Worm (Caenorhabditis elegans) whole organism, L3 larva: ENCODE results near the gene eri-1.
A peak's percentile ranks its signal among the peaks of the same experiment; 100 is the strongest.

Experiments
- R02D3.7 ChIP-seq: fragments of 150-350 bp; optimal IDR thresholded peaks from 2 replicates; lab custom pipeline; 2014; ENCODE audit warnings: missing biosample characterization, missing genetic modification characterization
- ZK546.5 ChIP-seq: sonication (generic microtip); optimal IDR thresholded peaks from 2 replicates; lab custom pipeline; 2017; ENCODE audit warnings: missing biosample characterization, missing genetic modification characterization
- aly-2 ChIP-seq: fragments of 150-350 bp; optimal IDR thresholded peaks from 2 replicates; lab custom pipeline; 2014; ENCODE audit warnings: missing biosample characterization, missing genetic modification characterization
- ama-1 ChIP-seq: fragments of 150-350 bp; optimal IDR thresholded peaks from 2 replicates; lab custom pipeline; 2018
- ceh-16 ChIP-seq: sonication (generic microtip); optimal IDR thresholded peaks from 2 replicates; lab custom pipeline; 2017; ENCODE audit warnings: missing biosample characterization, missing genetic modification characterization
- ceh-28 ChIP-seq: fragments of 150-350 bp; optimal IDR thresholded peaks from 2 replicates; lab custom pipeline; 2014; ENCODE audit warnings: missing biosample characterization, missing genetic modification reagents, missing genetic modification characterization
- ceh-9 ChIP-seq: sonication (generic microtip); optimal IDR thresholded peaks from 2 replicates; lab custom pipeline; 2018; ENCODE audit warnings: missing biosample characterization, missing genetic modification characterization
- daf-12 ChIP-seq: fragments of 150-350 bp; optimal IDR thresholded peaks from 2 replicates; lab custom pipeline; 2014; ENCODE audit warnings: missing biosample characterization, missing genetic modification reagents, missing genetic modification characterization
- egl-27 ChIP-seq: sonication (generic microtip); optimal IDR thresholded peaks from 4 replicates; lab custom pipeline; 2017; ENCODE audit warnings: missing biosample characterization, missing genetic modification reagents, missing genetic modification characterization
- elt-1 ChIP-seq: fragments of 150-350 bp; optimal IDR thresholded peaks from 2 replicates; lab custom pipeline; 2014; ENCODE audit warnings: missing biosample characterization, missing genetic modification characterization
- elt-2 ChIP-seq: sonication (generic microtip); optimal IDR thresholded peaks from 2 replicates; lab custom pipeline; 2016; ENCODE audit warnings: missing genetic modification reagents, mild to moderate bottlenecking, missing genetic modification characterization, missing compliant biosample characterization
- elt-3 ChIP-seq, 3 experiments: fragments of 150-350 bp in 1 of 3; sonication (generic microtip) in 2 of 3; optimal IDR thresholded peaks; 2 replicates in 2 of 3; 4 replicates in 1 of 3; lab custom pipeline; 2014 to 2017; ENCODE audit warnings: missing biosample characterization in 3 of 3, missing genetic modification characterization in 3 of 3
- eor-1 ChIP-seq, 2 experiments: fragments of 150-350 bp; optimal IDR thresholded peaks; 2 replicates each; lab custom pipeline; 2014 to 2018; ENCODE audit warnings: missing biosample characterization in 2 of 2, missing genetic modification characterization in 2 of 2
- fkh-10 ChIP-seq: sonication (generic microtip); optimal IDR thresholded peaks from 2 replicates; lab custom pipeline; 2017; ENCODE audit warnings: missing biosample characterization, missing genetic modification reagents, missing genetic modification characterization
- fkh-2 ChIP-seq: fragments of 150-350 bp; optimal IDR thresholded peaks from 2 replicates; lab custom pipeline; 2014; ENCODE audit warnings: missing biosample characterization, missing genetic modification reagents, missing genetic modification characterization
- fos-1 ChIP-seq: fragments of 150-350 bp; optimal IDR thresholded peaks from 2 replicates; lab custom pipeline; 2014; ENCODE audit warnings: missing biosample characterization, missing genetic modification characterization
- hmg-11 ChIP-seq: sonication (generic microtip); optimal IDR thresholded peaks from 2 replicates; lab custom pipeline; 2016; ENCODE audit warnings: missing genetic modification characterization, missing compliant biosample characterization
- lin-15B ChIP-seq: fragments of 150-350 bp; optimal IDR thresholded peaks from 2 replicates; lab custom pipeline; 2014; ENCODE audit warnings: missing biosample characterization, missing genetic modification characterization
- lin-39 ChIP-seq: fragments of 150-350 bp; optimal IDR thresholded peaks from 2 replicates; lab custom pipeline; 2018; ENCODE audit warnings: missing biosample characterization, missing genetic modification reagents, missing genetic modification characterization
- lsy-12 ChIP-seq: sonication (generic microtip); optimal IDR thresholded peaks from 2 replicates; lab custom pipeline; 2016; ENCODE audit warnings: mild to moderate bottlenecking, missing genetic modification characterization, missing compliant biosample characterization
- mdl-1 ChIP-seq: fragments of 150-350 bp; optimal IDR thresholded peaks from 2 replicates; lab custom pipeline; 2014; ENCODE audit warnings: missing biosample characterization, missing genetic modification characterization
- mml-1 ChIP-seq: fragments of 150-350 bp; sonication (generic microtip); optimal IDR thresholded peaks from 3 replicates; lab custom pipeline; 2014; ENCODE audit warnings: missing biosample characterization, missing genetic modification characterization
- nfya-1 ChIP-seq: sonication (generic microtip); optimal IDR thresholded peaks from 2 replicates; lab custom pipeline; 2017; ENCODE audit warnings: missing genetic modification characterization, mild to moderate bottlenecking, missing compliant biosample characterization, antibody characterized with exemption, moderate library complexity; ENCODE audit not compliant: insufficient read depth
- nhr-11 ChIP-seq: fragments of 150-350 bp; optimal IDR thresholded peaks from 2 replicates; lab custom pipeline; 2014; ENCODE audit warnings: missing biosample characterization, missing genetic modification characterization
- nhr-23 ChIP-seq: fragments of 150-350 bp; optimal IDR thresholded peaks from 2 replicates; lab custom pipeline; 2014; ENCODE audit warnings: missing biosample characterization, missing genetic modification reagents, missing genetic modification characterization
- nhr-237 ChIP-seq: fragments of 150-350 bp; optimal IDR thresholded peaks from 2 replicates; lab custom pipeline; 2014; ENCODE audit warnings: missing biosample characterization, missing genetic modification characterization
- nhr-25 ChIP-seq: sonication (generic microtip); optimal IDR thresholded peaks from 2 replicates; lab custom pipeline; 2017; ENCODE audit warnings: missing biosample characterization, missing genetic modification characterization
- nhr-28 ChIP-seq: fragments of 150-350 bp; optimal IDR thresholded peaks from 2 replicates; lab custom pipeline; 2014; ENCODE audit warnings: missing biosample characterization, missing genetic modification characterization
- nhr-43 ChIP-seq: sonication (generic microtip); optimal IDR thresholded peaks from 2 replicates; lab custom pipeline; 2016; ENCODE audit warnings: mild to moderate bottlenecking, missing genetic modification characterization, missing compliant biosample characterization; ENCODE audit not compliant: poor library complexity, severe bottlenecking
- nhr-67 ChIP-seq: fragments of 150-350 bp; optimal IDR thresholded peaks from 2 replicates; lab custom pipeline; 2014; ENCODE audit warnings: missing biosample characterization, missing genetic modification characterization
- nhr-76 ChIP-seq: fragments of 150-350 bp; sonication (generic microtip); optimal IDR thresholded peaks from 5 replicates; lab custom pipeline; 2014; ENCODE audit warnings: missing biosample characterization, missing genetic modification characterization
- nhr-77 ChIP-seq: fragments of 150-350 bp; optimal IDR thresholded peaks from 2 replicates; lab custom pipeline; 2014; ENCODE audit warnings: missing biosample characterization, missing genetic modification characterization
- pha-4 ChIP-seq: fragments of 150-350 bp; optimal IDR thresholded peaks from 2 replicates; lab custom pipeline; 2014; ENCODE audit warnings: missing biosample characterization, missing genetic modification reagents, missing genetic modification characterization
- sea-2 ChIP-seq: fragments of 150-350 bp; sonication (generic microtip); optimal IDR thresholded peaks from 4 replicates; lab custom pipeline; 2014; ENCODE audit warnings: missing biosample characterization, missing genetic modification reagents, missing genetic modification characterization
- skn-1 ChIP-seq: fragments of 150-350 bp; optimal IDR thresholded peaks from 2 replicates; lab custom pipeline; 2014; ENCODE audit warnings: missing biosample characterization, missing genetic modification characterization
- snpc-4 ChIP-seq: fragments of 150-350 bp; optimal IDR thresholded peaks from 2 replicates; lab custom pipeline; 2014; ENCODE audit warnings: missing biosample characterization, missing genetic modification characterization
- tbx-2 ChIP-seq: sonication (generic microtip); optimal IDR thresholded peaks from 2 replicates; lab custom pipeline; 2016; ENCODE audit warnings: mild to moderate bottlenecking, missing genetic modification characterization, missing compliant biosample characterization
- unc-39 ChIP-seq: sonication (generic microtip); optimal IDR thresholded peaks from 4 replicates; lab custom pipeline; 2017; ENCODE audit warnings: missing biosample characterization, missing genetic modification characterization
- unc-62 ChIP-seq: fragments of 150-350 bp; sonication (generic microtip); optimal IDR thresholded peaks from 4 replicates; lab custom pipeline; 2014; ENCODE audit warnings: missing biosample characterization, missing genetic modification reagents, missing genetic modification characterization
- zag-1 ChIP-seq: fragments of 150-350 bp; optimal IDR thresholded peaks from 2 replicates; lab custom pipeline; 2014; ENCODE audit warnings: missing biosample characterization, missing genetic modification characterization
- ztf-11 ChIP-seq: fragments of 150-350 bp; optimal IDR thresholded peaks from 2 replicates; lab custom pipeline; 2014; ENCODE audit warnings: missing biosample characterization, missing genetic modification characterization
- ztf-4 ChIP-seq: fragments of 150-350 bp; optimal IDR thresholded peaks from 2 replicates; lab custom pipeline; 2014; ENCODE audit warnings: missing biosample characterization, missing genetic modification characterization

Gene eri-1

DNA sequence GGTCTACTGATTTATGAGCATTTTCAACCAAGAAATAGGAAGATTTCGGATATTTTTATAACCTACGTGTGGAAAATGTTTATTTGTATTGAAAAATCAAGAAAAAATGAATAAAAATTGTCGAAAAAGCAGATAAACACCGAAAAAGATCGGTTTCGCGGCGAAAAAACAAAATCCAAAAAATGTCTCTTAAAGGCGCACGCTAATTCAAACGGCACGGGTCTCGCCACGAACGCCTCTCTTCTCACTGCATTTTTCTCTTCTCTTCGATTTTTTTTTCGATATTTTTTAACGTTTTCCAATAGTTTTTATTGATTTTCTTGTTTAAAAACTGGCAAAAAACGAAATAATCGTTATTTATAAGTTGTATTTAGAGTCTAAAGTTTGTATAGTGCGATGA is 5.8 kb upstream of the eri-1 start:
- no peak for TF ChIP-seq unc-62
- no peak for TF ChIP-seq snpc-4
- TF ChIP-seq elt-3 (tag; optimal IDR thresholded peaks at IDR 0.05; lab: Kevin White, UChicago), result no peak
- TF ChIP-seq nfya-1 (tag; lab: Kevin White, UChicago), result peak; percentile 73
- no peak for TF ChIP-seq eor-1 (tag; optimal IDR thresholded peaks at IDR 0.05; lab: Kevin White, UChicago)
- TF ChIP-seq ZK546.5 (tag; lab: Kevin White, UChicago), result no peak
- TF ChIP-seq lin-39, result peak; percentile 39
- TF ChIP-seq unc-39 (tag; lab: Kevin White, UChicago), result no peak
- no peak for TF ChIP-seq ama-1 (lab: Kevin White, UChicago)
- no peak for TF ChIP-seq ceh-16
- TF ChIP-seq nhr-76 (tag; lab: Kevin White, UChicago), result no peak
- peak; percentile 59 for TF ChIP-seq nhr-23 (tag; lab: Kevin White, UChicago)
- no peak for TF ChIP-seq nhr-77 (tag; lab: Kevin White, UChicago)
- peak; percentile 60 for TF ChIP-seq hmg-11
- TF ChIP-seq lin-15B (tag; lab: Kevin White, UChicago), result peak; percentile 72
- TF ChIP-seq daf-12 (tag; lab: Kevin White, UChicago), result no peak
- no peak for TF ChIP-seq pha-4 (tag; lab: Kevin White, UChicago)
- no peak for TF ChIP-seq nhr-237 (tag; lab: Kevin White, UChicago)
- TF ChIP-seq fkh-10 (GFP tag; lab: Kevin White, UChicago), result no peak
- TF ChIP-seq fkh-2 (tag; lab: Kevin White, UChicago), result no peak
- no peak for TF ChIP-seq mml-1 (tag; lab: Kevin White, UChicago)
- no peak for TF ChIP-seq sea-2 (GFP tag; lab: Kevin White, UChicago)
- TF ChIP-seq ceh-28 (tag; lab: Kevin White, UChicago), result peak; percentile 32
- no peak for TF ChIP-seq ceh-9
- no peak for TF ChIP-seq zag-1
- TF ChIP-seq tbx-2 (tag; lab: Kevin White, UChicago), result no peak
- TF ChIP-seq nhr-67 (tag; lab: Kevin White, UChicago), result no peak
- no peak for TF ChIP-seq fos-1 (tag; lab: Kevin White, UChicago)
- TF ChIP-seq egl-27 (tag; lab: Kevin White, UChicago), result no peak
- peak; percentile 3 for TF ChIP-seq elt-2
- no peak for TF ChIP-seq lsy-12 (tag; lab: Kevin White, UChicago)
- no peak for TF ChIP-seq ztf-4 (tag; lab: Kevin White, UChicago)
- no peak for TF ChIP-seq nhr-28 (tag; lab: Kevin White, UChicago)
- no peak for TF ChIP-seq elt-1 (tag; lab: Kevin White, UChicago)
- TF ChIP-seq skn-1 (tag; lab: Kevin White, UChicago), result no peak

DNA sequence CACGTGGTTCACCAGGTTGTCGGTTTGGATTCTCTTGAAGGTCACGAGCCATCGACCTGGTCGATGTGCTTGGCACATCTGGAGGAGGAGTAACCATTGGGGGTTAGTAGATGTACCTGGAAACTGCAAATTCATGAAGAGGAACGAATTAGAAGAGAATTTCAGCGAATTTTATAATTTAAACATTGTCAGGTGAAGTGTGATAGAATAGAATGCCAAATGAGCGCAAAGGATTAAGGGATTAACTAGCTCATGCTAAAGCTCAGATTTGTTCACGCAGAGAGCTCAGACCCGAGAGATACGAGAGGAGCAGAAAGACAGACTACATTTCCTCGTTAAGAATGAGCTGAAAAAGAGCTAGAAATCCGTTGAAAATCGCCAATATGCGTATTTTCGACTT is 5.3 kb upstream of the eri-1 start, which contains the start of gene daf-18:
Gene daf-18, minus strand, starts transcription at position 126 of the 400 bp plus-strand sequence.
- no peak for TF ChIP-seq ztf-11 (tag; lab: Kevin White, UChicago)
- TF ChIP-seq nhr-25 (tag; lab: Kevin White, UChicago), result no peak
- TF ChIP-seq pha-4 (tag; lab: Kevin White, UChicago), result no peak
- TF ChIP-seq ceh-16, result no peak
- TF ChIP-seq nhr-67 (tag; lab: Kevin White, UChicago), result no peak
- TF ChIP-seq nhr-237 (tag; lab: Kevin White, UChicago), result no peak
- TF ChIP-seq aly-2, result no peak
- no peak for TF ChIP-seq lin-39
- no peak for TF ChIP-seq mdl-1 (tag; lab: Kevin White, UChicago)
- TF ChIP-seq fkh-2 (tag; lab: Kevin White, UChicago), result no peak
- no peak for TF ChIP-seq nhr-43
- no peak for TF ChIP-seq ztf-4 (tag; lab: Kevin White, UChicago)
- TF ChIP-seq fos-1 (tag; lab: Kevin White, UChicago), result no peak
- no peak for TF ChIP-seq unc-39 (tag; lab: Kevin White, UChicago)
- no peak for TF ChIP-seq nfya-1 (tag; lab: Kevin White, UChicago)
- TF ChIP-seq ceh-9, result no peak
- TF ChIP-seq skn-1 (tag; lab: Kevin White, UChicago), result no peak

DNA sequence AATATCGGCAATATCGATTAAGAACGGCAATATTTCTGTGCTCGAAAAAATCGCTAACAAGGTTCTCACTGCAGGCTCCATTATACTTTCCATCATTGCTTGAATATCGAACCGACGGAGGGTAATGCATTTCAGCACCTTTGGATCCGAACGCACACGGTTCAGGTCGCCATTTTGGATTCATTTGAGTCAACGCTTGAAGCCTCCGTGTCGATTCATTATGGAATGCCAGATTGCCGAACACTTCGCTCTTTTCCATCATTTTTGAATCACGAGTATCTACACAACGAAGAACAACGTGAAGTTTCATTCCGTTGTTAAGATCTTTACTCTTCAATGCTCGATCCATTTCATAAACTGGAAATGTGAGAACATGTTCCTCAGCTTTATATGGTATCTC is 2.4 kb upstream of the eri-1 start:
- TF ChIP-seq elt-2, result no peak
- no peak for TF ChIP-seq ama-1 (lab: Kevin White, UChicago)
- no peak for TF ChIP-seq unc-62
- no peak for TF ChIP-seq elt-3 (tag; optimal IDR thresholded peaks at IDR 0.05; lab: Kevin White, UChicago)
- TF ChIP-seq nhr-28 (tag; lab: Kevin White, UChicago), result no peak
- TF ChIP-seq skn-1 (tag; lab: Kevin White, UChicago), result no peak
- no peak for TF ChIP-seq snpc-4
- no peak for TF ChIP-seq nhr-43
- TF ChIP-seq daf-12 (tag; lab: Kevin White, UChicago), result no peak
- no peak for TF ChIP-seq aly-2
- no peak for TF ChIP-seq unc-39 (tag; lab: Kevin White, UChicago)
- no peak for TF ChIP-seq fkh-10 (GFP tag; lab: Kevin White, UChicago)
- no peak for TF ChIP-seq nhr-76 (tag; lab: Kevin White, UChicago)
- no peak for TF ChIP-seq R02D3.7 (tag; lab: Kevin White, UChicago)
- TF ChIP-seq nhr-11 (tag; lab: Kevin White, UChicago), result no peak
- no peak for TF ChIP-seq lsy-12 (tag; lab: Kevin White, UChicago)
- no peak for TF ChIP-seq ceh-9
